Worm (Caenorhabditis elegans) whole organism, late embryonic: ENCODE measurements around the gene gsp-1.

Source experiments
- ama-1 ChIP-seq: fragments of 150-350 bp; optimal IDR thresholded peaks from 2 replicates; lab custom pipeline; 2014
- ceh-2 ChIP-seq: sonication (generic microtip); optimal IDR thresholded peaks from 2 replicates; lab custom pipeline; 2016; ENCODE audit warnings: missing genotype, missing genetic modification characterization, missing compliant biosample characterization
- dmd-4 ChIP-seq: sonication (generic microtip); optimal IDR thresholded peaks from 2 replicates; lab custom pipeline; 2016; ENCODE audit warnings: borderline replicate concordance, missing genetic modification characterization, missing compliant biosample characterization
- dve-1 ChIP-seq: sonication (generic microtip); optimal IDR thresholded peaks from 2 replicates; lab custom pipeline; 2017; ENCODE audit warnings: antibody characterized with exemption, mild to moderate bottlenecking, missing genetic modification characterization, missing compliant biosample characterization
- elt-4 ChIP-seq: sonication (generic microtip); optimal IDR thresholded peaks from 2 replicates; lab custom pipeline; 2016; ENCODE audit warnings: missing genetic modification characterization, missing compliant biosample characterization
- hlh-13 ChIP-seq: fragments of 200-800 bp; sonication (Bioruptor generic); optimal IDR thresholded peaks from 2 replicates; lab custom pipeline; 2018; ENCODE audit warnings: mild to moderate bottlenecking, missing genetic modification characterization, missing compliant biosample characterization
- nfya-1 ChIP-seq: sonication (generic microtip); optimal IDR thresholded peaks from 2 replicates; lab custom pipeline; 2017; ENCODE audit warnings: missing genetic modification characterization, mild to moderate bottlenecking, missing compliant biosample characterization, antibody characterized with exemption, moderate library complexity
- pqm-1 ChIP-seq: sonication (generic microtip); optimal IDR thresholded peaks from 2 replicates; lab custom pipeline; 2016; ENCODE audit warnings: missing genetic modification characterization, missing compliant biosample characterization
- sdc-2 ChIP-seq: sonication (generic microtip); optimal IDR thresholded peaks from 2 replicates; lab custom pipeline; 2016; ENCODE audit warnings: missing genotype, missing genetic modification characterization, missing compliant biosample characterization
- sox-4 ChIP-seq: sonication (generic microtip); optimal IDR thresholded peaks from 2 replicates; lab custom pipeline; 2017; ENCODE audit warnings: mild to moderate bottlenecking, missing genetic modification characterization, inconsistent platforms, missing compliant biosample characterization
- zip-5 ChIP-seq: sonication (generic microtip); optimal IDR thresholded peaks from 2 replicates; lab custom pipeline; 2016; ENCODE audit warnings: missing genetic modification characterization, missing compliant biosample characterization

ce11 chrV:10719833-10720170, 37.6 kb downstream of the gsp-1 start:
- TF ChIP-seq nfya-1 (tag; lab: Kevin White, UChicago) (peak; percentile 26), elt-4 (tag; lab: Kevin White, UChicago) (no peak), dve-1 (peak; percentile 23), sox-4 (tag; lab: Kevin White, UChicago) (no peak), ceh-2 (tag; lab: Kevin White, UChicago) (no peak), ama-1 (lab: Kevin White, UChicago) (no peak), pqm-1 (tag; lab: Kevin White, UChicago) (no peak), sdc-2 (no peak), zip-5 (tag; lab: Kevin White, UChicago) (no peak), hlh-13 (GFP tag; lab: Kevin White, UChicago) (no peak), dmd-4 (tag; lab: Kevin White, UChicago) (no peak)
